Worm (Caenorhabditis elegans) whole organism, mixed stage, embryonic: Measurements from ENCODE around the gene fbxa-52.

Experiments
- ceh-43 ChIP-seq: fragments of 200-800 bp; sonication (Bioruptor generic); optimal IDR thresholded peaks from 2 replicates; lab custom pipeline; 2018; ENCODE audit warnings: mild to moderate bottlenecking, missing genetic modification characterization, moderate library complexity, missing compliant biosample characterization
- drap-1 ChIP-seq: fragments of 200-800 bp; sonication (Bioruptor generic); optimal IDR thresholded peaks from 3 replicates; lab custom pipeline; 2018; ENCODE audit warnings: mild to moderate bottlenecking, missing genetic modification characterization, missing compliant biosample characterization
- lsy-2 ChIP-seq: fragments of 150-350 bp; optimal IDR thresholded peaks from 2 replicates; lab custom pipeline; 2014; ENCODE audit warnings: missing biosample characterization, missing genetic modification characterization
- mls-2 ChIP-seq: sonication (generic microtip); optimal IDR thresholded peaks from 2 replicates; lab custom pipeline; 2016; ENCODE audit warnings: mild to moderate bottlenecking, missing genetic modification characterization, moderate library complexity, missing compliant biosample characterization
- zip-8 ChIP-seq: fragments of 150-350 bp; optimal IDR thresholded peaks from 2 replicates; lab custom pipeline; 2014; ENCODE audit warnings: missing biosample characterization, missing genetic modification characterization
- ztf-11 ChIP-seq: fragments of 150-350 bp; optimal IDR thresholded peaks from 2 replicates; lab custom pipeline; 2014; ENCODE audit warnings: missing biosample characterization, missing genetic modification characterization

Gene fbxa-52

DNA sequence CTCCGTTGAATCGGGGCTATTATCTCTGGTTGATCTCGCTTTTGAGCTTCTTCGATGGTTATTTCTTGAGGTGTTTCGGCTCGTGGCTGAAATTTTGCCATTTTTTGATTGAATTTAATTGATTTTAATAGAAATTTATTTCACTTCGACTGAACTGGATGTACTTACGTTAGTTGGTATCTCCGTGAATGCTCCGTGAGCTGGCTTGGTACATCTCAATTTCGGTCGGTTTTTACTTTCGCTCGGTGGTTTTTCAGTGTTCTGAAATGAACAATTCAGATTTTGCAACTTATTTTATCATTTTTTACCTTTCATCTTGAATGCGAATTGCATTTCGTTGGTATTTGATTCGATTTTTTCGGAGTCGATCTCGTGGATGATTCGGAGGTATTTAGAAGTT, 47.5 kb downstream of the fbxa-52 start, which contains the start of gene R09H3.2:
R09H3.2 (minus strand) TSS at position 101 of the 400 bp plus-strand sequence.
- TF ChIP-seq drap-1 (GFP tag; lab: Kevin White, UChicago) (no peak), mls-2 (tag; lab: Kevin White, UChicago) (no peak), lsy-2 (tag; lab: Kevin White, UChicago) (no peak), zip-8 (tag; lab: Kevin White, UChicago) (no peak), ceh-43 (GFP tag; lab: Kevin White, UChicago) (no peak), ztf-11 (tag; lab: Kevin White, UChicago) (no peak)
